Worm (Caenorhabditis elegans) whole organism, L4 larva: ENCODE measurements around the gene K04C1.3.

ENCODE experiments used
- F10B5.3 ChIP-seq: sonication (generic microtip); optimal IDR thresholded peaks from 2 replicates; lab custom pipeline; 2016; ENCODE audit warnings: mild to moderate bottlenecking, missing genetic modification characterization, missing compliant biosample characterization
- F26F4.8 ChIP-seq: fragments of 200-800 bp; sonication (Bioruptor generic); conservative IDR thresholded peaks from 2 replicates; pipeline ENCODE4 v1.3.6; 2022; ENCODE audit warnings: missing genetic modification characterization, missing compliant biosample characterization
- T20F7.1 ChIP-seq: fragments of 200-800 bp; sonication (Bioruptor generic); optimal IDR thresholded peaks from 2 replicates; lab custom pipeline; 2018; ENCODE audit warnings: mild to moderate bottlenecking, missing genetic modification characterization, missing compliant biosample characterization
- T26A8.4 ChIP-seq: fragments of 200-800 bp; sonication (Bioruptor generic); IDR thresholded peaks from 2 replicates; pipeline ENCODE4 v1.3.6; 2022; ENCODE audit warnings: missing genetic modification characterization, missing compliant biosample characterization
- ZK337.2 ChIP-seq: fragments of 200-800 bp; sonication (Bioruptor generic); IDR thresholded peaks from 2 replicates; pipeline ENCODE4 v1.3.6; 2022; ENCODE audit warnings: missing genetic modification reagents, missing genetic modification characterization, missing compliant biosample characterization
- ZK546.5 ChIP-seq, 2 experiments: sonication (generic microtip); optimal IDR thresholded peaks; 2 replicates each; lab custom pipeline; 2017; ENCODE audit warnings: missing biosample characterization in 2 of 2, missing genetic modification characterization in 2 of 2
- aly-2 ChIP-seq: sonication (generic microtip); optimal IDR thresholded peaks from 2 replicates; lab custom pipeline; 2018; ENCODE audit warnings: missing biosample characterization, missing genetic modification characterization
- arid-1 ChIP-seq: fragments of 200-800 bp; sonication (Bioruptor generic); conservative IDR thresholded peaks from 2 replicates; pipeline ENCODE4 v1.3.6; 2022; ENCODE audit warnings: missing genetic modification reagents, missing genetic modification characterization, missing compliant biosample characterization
- attf-4 ChIP-seq: sonication (generic microtip); optimal IDR thresholded peaks from 3 replicates; lab custom pipeline; 2017; ENCODE audit warnings: missing biosample characterization, missing genetic modification characterization
- ceh-20 ChIP-seq: fragments of 200-800 bp; sonication (Bioruptor generic); IDR thresholded peaks from 2 replicates; pipeline ENCODE4 v1.3.6; 2022; ENCODE audit warnings: missing genetic modification reagents, missing genetic modification characterization, missing compliant biosample characterization
- ceh-28 ChIP-seq: fragments of 150-350 bp; optimal IDR thresholded peaks from 2 replicates; lab custom pipeline; 2014; ENCODE audit warnings: missing biosample characterization, missing genetic modification reagents, missing genetic modification characterization
- ceh-62 ChIP-seq: sonication (generic microtip); optimal IDR thresholded peaks from 2 replicates; lab custom pipeline; 2017; ENCODE audit warnings: missing biosample characterization, missing genetic modification characterization
- ceh-82 ChIP-seq: sonication (generic microtip); optimal IDR thresholded peaks from 2 replicates; lab custom pipeline; 2017; ENCODE audit warnings: missing biosample characterization, missing genetic modification characterization
- ces-1 ChIP-seq: fragments of 150-350 bp; sonication (generic microtip); optimal IDR thresholded peaks from 4 replicates; lab custom pipeline; 2014; ENCODE audit warnings: missing biosample characterization, missing genetic modification reagents, missing genetic modification characterization
- cey-2 ChIP-seq: sonication (generic microtip); optimal IDR thresholded peaks from 3 replicates; lab custom pipeline; 2017; ENCODE audit warnings: missing genetic modification characterization, mild to moderate bottlenecking, missing compliant biosample characterization, antibody characterized with exemption, borderline replicate concordance; ENCODE audit not compliant: insufficient read depth
- daf-8 ChIP-seq: fragments of 200-800 bp; sonication (Bioruptor generic); IDR thresholded peaks from 2 replicates; pipeline ENCODE4 v1.3.6; 2022; ENCODE audit warnings: missing genetic modification characterization, missing compliant biosample characterization
- dmd-8 ChIP-seq: fragments of 200-800 bp; sonication (Bioruptor generic); IDR thresholded peaks from 2 replicates; pipeline ENCODE4 v1.3.6; 2022; ENCODE audit warnings: missing genetic modification characterization, missing compliant biosample characterization
- dpl-1 ChIP-seq: fragments of 150-350 bp; optimal IDR thresholded peaks from 2 replicates; lab custom pipeline; 2014; ENCODE audit warnings: missing biosample characterization, missing genetic modification reagents, missing genetic modification characterization
- dve-1 ChIP-seq: sonication (generic microtip); optimal IDR thresholded peaks from 2 replicates; lab custom pipeline; 2017; ENCODE audit warnings: antibody characterized with exemption, mild to moderate bottlenecking, missing genetic modification characterization, missing compliant biosample characterization; ENCODE audit not compliant: insufficient read depth
- egl-27 ChIP-seq: sonication (generic microtip); optimal IDR thresholded peaks from 3 replicates; lab custom pipeline; 2017; ENCODE audit warnings: missing biosample characterization, missing genetic modification reagents, missing genetic modification characterization
- fkh-10 ChIP-seq: fragments of 150-350 bp; optimal IDR thresholded peaks from 2 replicates; lab custom pipeline; 2014; ENCODE audit warnings: missing biosample characterization, missing genetic modification reagents, missing genetic modification characterization
- fos-1 ChIP-seq: fragments of 150-350 bp; optimal IDR thresholded peaks from 2 replicates; lab custom pipeline; 2014; ENCODE audit warnings: missing biosample characterization, missing genetic modification characterization
- hlh-30 ChIP-seq: sonication (generic microtip); optimal IDR thresholded peaks from 2 replicates; lab custom pipeline; 2017; ENCODE audit warnings: antibody characterized with exemption, mild to moderate bottlenecking, missing genetic modification characterization, missing compliant biosample characterization; ENCODE audit not compliant: insufficient read depth
- hmg-1.1 ChIP-seq: fragments of 200-800 bp; sonication (Bioruptor generic); IDR thresholded peaks from 2 replicates; pipeline ENCODE4 v1.3.6; 2022; ENCODE audit warnings: missing genetic modification reagents, missing genetic modification characterization, missing compliant biosample characterization
- jun-1 ChIP-seq: fragments of 150-350 bp; optimal IDR thresholded peaks from 2 replicates; lab custom pipeline; 2014; ENCODE audit warnings: missing biosample characterization, missing genetic modification reagents, missing genetic modification characterization
- lin-15B ChIP-seq: fragments of 150-350 bp; sonication (generic microtip); optimal IDR thresholded peaks from 3 replicates; lab custom pipeline; 2014; ENCODE audit warnings: missing biosample characterization, missing genetic modification characterization
- lin-39 ChIP-seq: fragments of 150-350 bp; optimal IDR thresholded peaks from 2 replicates; lab custom pipeline; 2014; ENCODE audit warnings: missing biosample characterization, missing genetic modification reagents, missing genetic modification characterization
- lsy-2 ChIP-seq, 2 experiments: fragments of 150-350 bp in 1 of 2; sonication (generic microtip) in 1 of 2; optimal IDR thresholded peaks; 2 replicates each; lab custom pipeline; 2014 to 2017; ENCODE audit warnings: missing biosample characterization in 2 of 2, missing genetic modification characterization in 2 of 2
- madf-5 ChIP-seq, 2 experiments: fragments of 200-800 bp; sonication (Bioruptor generic); IDR thresholded peaks; 2 replicates each; pipeline ENCODE4 v1.3.6; 2022; ENCODE audit warnings: missing compliant biosample characterization in 2 of 2, missing genetic modification characterization in 2 of 2
- madf-9 ChIP-seq: fragments of 200-800 bp; sonication (Bioruptor generic); conservative IDR thresholded peaks from 2 replicates; pipeline ENCODE4 v1.3.6; 2022; ENCODE audit warnings: missing genetic modification reagents, missing genetic modification characterization, missing compliant biosample characterization
- mep-1 ChIP-seq: fragments of 150-350 bp; sonication (generic microtip); optimal IDR thresholded peaks from 3 replicates; lab custom pipeline; 2014; ENCODE audit warnings: missing biosample characterization, missing genetic modification characterization
- mes-2 ChIP-seq: sonication (generic microtip); optimal IDR thresholded peaks from 2 replicates; lab custom pipeline; 2016; ENCODE audit warnings: missing genotype, mild to moderate bottlenecking, missing genetic modification characterization, missing compliant biosample characterization; ENCODE audit not compliant: poor library complexity, severe bottlenecking
- mxl-3 ChIP-seq: fragments of 200-800 bp; sonication (Bioruptor generic); optimal IDR thresholded peaks from 2 replicates; lab custom pipeline; 2018; ENCODE audit warnings: mild to moderate bottlenecking, missing genetic modification characterization, missing compliant biosample characterization
- nhr-10 ChIP-seq: fragments of 150-350 bp; optimal IDR thresholded peaks from 2 replicates; lab custom pipeline; 2014; ENCODE audit warnings: missing biosample characterization, missing genetic modification characterization
- nhr-102 ChIP-seq: sonication (generic microtip); optimal IDR thresholded peaks from 2 replicates; lab custom pipeline; 2016; ENCODE audit warnings: mild to moderate bottlenecking, missing genetic modification characterization, moderate library complexity, missing compliant biosample characterization
- nhr-111 ChIP-seq: fragments of 200-800 bp; sonication (Bioruptor generic); optimal IDR thresholded peaks from 2 replicates; lab custom pipeline; 2018; ENCODE audit warnings: mild to moderate bottlenecking, missing genetic modification characterization, missing compliant biosample characterization
- nhr-237 ChIP-seq: sonication (generic microtip); optimal IDR thresholded peaks from 2 replicates; lab custom pipeline; 2017; ENCODE audit warnings: missing biosample characterization, missing genetic modification characterization
- nhr-25 ChIP-seq: sonication (generic microtip); optimal IDR thresholded peaks from 2 replicates; lab custom pipeline; 2017; ENCODE audit warnings: missing genetic modification characterization, mild to moderate bottlenecking, missing compliant biosample characterization, antibody characterized with exemption, moderate library complexity, borderline replicate concordance; ENCODE audit not compliant: insufficient read depth
- nhr-41 ChIP-seq: fragments of 200-800 bp; sonication (Bioruptor generic); IDR thresholded peaks from 2 replicates; pipeline ENCODE4 v1.3.6; 2022; ENCODE audit warnings: missing genetic modification reagents, missing genetic modification characterization, missing compliant biosample characterization
- nhr-48 ChIP-seq: sonication (generic microtip); optimal IDR thresholded peaks from 2 replicates; lab custom pipeline; 2016; ENCODE audit warnings: mild to moderate bottlenecking, missing genetic modification characterization, missing compliant biosample characterization
- nhr-6 ChIP-seq: fragments of 150-350 bp; optimal IDR thresholded peaks from 2 replicates; lab custom pipeline; 2014; ENCODE audit warnings: missing biosample characterization, missing genetic modification characterization
- rbr-2 ChIP-seq: sonication (generic microtip); optimal IDR thresholded peaks from 2 replicates; lab custom pipeline; 2016; ENCODE audit warnings: missing genotype, missing genetic modification characterization, missing compliant biosample characterization
- saeg-2 ChIP-seq: fragments of 200-800 bp; sonication (Bioruptor generic); IDR thresholded peaks from 2 replicates; pipeline ENCODE4 v1.3.6; 2022; ENCODE audit warnings: missing genetic modification reagents, missing genetic modification characterization, missing compliant biosample characterization
- skn-1 ChIP-seq: fragments of 150-350 bp; optimal IDR thresholded peaks from 2 replicates; lab custom pipeline; 2014; ENCODE audit warnings: missing biosample characterization, missing genetic modification characterization
- snpc-1.2 ChIP-seq: fragments of 200-800 bp; sonication (Bioruptor generic); IDR thresholded peaks from 2 replicates; pipeline ENCODE4 v1.3.6; 2022; ENCODE audit warnings: missing genetic modification reagents, missing genetic modification characterization, missing compliant biosample characterization
- snpc-4 ChIP-seq: fragments of 150-350 bp; optimal IDR thresholded peaks from 2 replicates; lab custom pipeline; 2014; ENCODE audit warnings: missing biosample characterization, missing genetic modification characterization
- tag-97 ChIP-seq: fragments of 200-800 bp; sonication (Bioruptor generic); IDR thresholded peaks from 2 replicates; pipeline ENCODE4 v1.3.6; 2022; ENCODE audit warnings: missing genetic modification characterization, missing compliant biosample characterization
- tra-1 ChIP-seq: fragments of 200-800 bp; sonication (Bioruptor generic); IDR thresholded peaks from 2 replicates; pipeline ENCODE4 v1.3.6; 2022; ENCODE audit warnings: missing genetic modification reagents, missing genetic modification characterization, missing compliant biosample characterization
- unc-130 ChIP-seq: sonication (generic microtip); optimal IDR thresholded peaks from 2 replicates; lab custom pipeline; 2016; ENCODE audit warnings: missing genetic modification reagents, missing genetic modification characterization, missing compliant biosample characterization
- unc-39 ChIP-seq: sonication (generic microtip); optimal IDR thresholded peaks from 2 replicates; lab custom pipeline; 2017; ENCODE audit warnings: missing biosample characterization, missing genetic modification characterization
- zfp-2 ChIP-seq: sonication (generic microtip); optimal IDR thresholded peaks from 2 replicates; lab custom pipeline; 2016; ENCODE audit warnings: mild to moderate bottlenecking, missing genetic modification characterization, missing compliant biosample characterization
- zip-2 ChIP-seq: fragments of 150-350 bp; optimal IDR thresholded peaks from 2 replicates; lab custom pipeline; 2014; ENCODE audit warnings: missing biosample characterization, missing genetic modification characterization

K04C1.3 gene

DNA sequence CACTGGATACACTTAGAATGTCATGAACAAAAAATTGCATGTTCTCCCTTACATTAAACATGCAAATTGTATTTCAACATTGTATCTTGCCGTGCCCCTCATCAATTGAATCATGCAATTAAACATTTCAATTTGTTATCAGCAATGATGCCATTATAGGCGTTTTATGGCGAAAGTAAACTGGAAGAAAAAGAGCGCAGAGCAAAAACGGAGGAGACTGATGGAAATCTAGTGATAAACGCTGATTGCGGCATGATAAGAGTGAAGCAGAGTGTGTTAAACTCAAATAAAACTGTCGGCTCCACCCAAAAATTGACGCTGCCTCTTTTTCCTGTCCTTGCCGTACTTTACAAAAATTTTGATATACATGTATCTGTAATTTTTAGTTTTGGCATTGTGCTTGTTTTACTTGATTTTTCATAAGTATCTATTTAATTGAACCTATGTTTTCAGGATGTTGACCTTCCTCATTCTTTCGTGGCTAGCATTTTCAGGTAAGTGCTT is 28.6 kb downstream of the K04C1.3 start, which contains the start of gene K06G5.1 (continued):
- peak; percentile 7 for TF ChIP-seq nhr-48 (tag; lab: Kevin White, UChicago)
- TF ChIP-seq madf-5 (GFP tag; IDR thresholded peaks at IDR 0.05; lab: Robert Waterston, UW) = no peak
- no peak for TF ChIP-seq ZK546.5 (tag; optimal IDR thresholded peaks at IDR 0.05; lab: Kevin White, UChicago)
- no peak for TF ChIP-seq mes-2 (tag; lab: Kevin White, UChicago)
- TF ChIP-seq egl-27 (tag; lab: Kevin White, UChicago) = no peak
- TF ChIP-seq ceh-28 (tag; lab: Kevin White, UChicago) = no peak
- no peak for TF ChIP-seq saeg-2
- no peak for TF ChIP-seq attf-4 (tag; lab: Kevin White, UChicago)
- no peak for TF ChIP-seq snpc-4 (tag; lab: Kevin White, UChicago)
- peak; percentile 91 for TF ChIP-seq tra-1 (GFP tag; lab: Robert Waterston, UW)
- peak; percentile 55 for TF ChIP-seq nhr-102
- no peak for TF ChIP-seq ceh-62 (tag; lab: Kevin White, UChicago)
- no peak for TF ChIP-seq ceh-82 (tag; lab: Kevin White, UChicago)
- TF ChIP-seq zfp-2 (tag; lab: Kevin White, UChicago) = no peak
- TF ChIP-seq fkh-10 (GFP tag; lab: Kevin White, UChicago) = no peak
- TF ChIP-seq tag-97 (GFP tag; lab: Robert Waterston, UW) = no peak
- TF ChIP-seq T20F7.1 = no peak
- TF ChIP-seq dve-1 = peak; percentile 88
- no peak for TF ChIP-seq nhr-10 (tag; lab: Kevin White, UChicago)
- TF ChIP-seq arid-1 (GFP tag; lab: Robert Waterston, UW) = no peak
- no peak for TF ChIP-seq nhr-41
- no peak for TF ChIP-seq lin-15B (tag; lab: Kevin White, UChicago)
- no peak for TF ChIP-seq nhr-111 (GFP tag; lab: Kevin White, UChicago)
- no peak for TF ChIP-seq F26F4.8 (GFP tag; lab: Robert Waterston, UW)
- no peak for TF ChIP-seq zip-2 (tag; lab: Kevin White, UChicago)
- no peak for TF ChIP-seq lsy-2 (tag; optimal IDR thresholded peaks at IDR 0.05; lab: Kevin White, UChicago)
- no peak for TF ChIP-seq hmg-1.1
- TF ChIP-seq ceh-20 (GFP tag; lab: Robert Waterston, UW) = peak; percentile 60; the same call in 1 of the 2 replicates
- no peak for TF ChIP-seq dmd-8
- TF ChIP-seq nhr-25 (tag; lab: Kevin White, UChicago) = no peak
- no peak for TF ChIP-seq nhr-237 (tag; lab: Kevin White, UChicago)
- peak; percentile 52 for TF ChIP-seq nhr-6 (tag; lab: Kevin White, UChicago)
- no peak for TF ChIP-seq jun-1 (tag; lab: Kevin White, UChicago)
- TF ChIP-seq unc-130 (GFP tag; lab: Kevin White, UChicago) = no peak
- no peak for TF ChIP-seq madf-9
- TF ChIP-seq skn-1 = no peak
- no peak for TF ChIP-seq lin-39 (tag; lab: Kevin White, UChicago)
- TF ChIP-seq mep-1 (tag; lab: Kevin White, UChicago) = peak; percentile 29
- no peak for TF ChIP-seq snpc-1.2 (GFP tag; lab: Robert Waterston, UW)
- no peak for TF ChIP-seq hlh-30 (tag; lab: Kevin White, UChicago)
- no peak for TF ChIP-seq fos-1
- no peak for TF ChIP-seq F10B5.3
- TF ChIP-seq T26A8.4 (GFP tag; lab: Robert Waterston, UW) = no peak
- no peak for TF ChIP-seq aly-2 (tag; lab: Kevin White, UChicago)
- no peak for TF ChIP-seq mxl-3 (GFP tag; lab: Kevin White, UChicago)
- TF ChIP-seq ces-1 (GFP tag; lab: Kevin White, UChicago) = no peak
- no peak for TF ChIP-seq daf-8 (GFP tag; lab: Robert Waterston, UW)
- no peak for TF ChIP-seq unc-39 (tag; lab: Kevin White, UChicago)
- TF ChIP-seq dpl-1 (GFP tag; lab: Kevin White, UChicago) = no peak
- no peak for TF ChIP-seq rbr-2 (tag; lab: Kevin White, UChicago)
- no peak for TF ChIP-seq ZK337.2 (GFP tag; lab: Robert Waterston, UW)
- TF ChIP-seq cey-2 (tag; lab: Kevin White, UChicago) = no peak
